ENCODE assay signal across 3 worm cellular contexts in genomic region chrIII:3594681-3595080, ce11.
TF ChIP-seq lines count a peak whose summit lies in the region.

No protein-coding gene starts in this region.

TF ChIP-seq in whole organism, L3 larva, 47 proteins besides CTCF, POLR2A, EP300 and RAD21:
- no peak for TF ChIP-seq fkh-2 (tag; optimal IDR thresholded peaks at IDR 0.05; lab: Kevin White, UChicago)
- no peak for TF ChIP-seq lsy-12 (tag; optimal IDR thresholded peaks at IDR 0.05; lab: Kevin White, UChicago)
- TF ChIP-seq ceh-28 (tag; optimal IDR thresholded peaks at IDR 0.05; lab: Kevin White, UChicago) = no peak
- TF ChIP-seq nfya-1 (tag; optimal IDR thresholded peaks at IDR 0.05; lab: Kevin White, UChicago; ENCODE audit: insufficient read depth) = peak; percentile 75
TF ChIP-seq in whole organism, L3 larva: peak in this region for 1.

TF ChIP-seq in whole organism, late embryonic, 69 proteins besides CTCF, POLR2A, EP300 and RAD21:
- TF ChIP-seq nfya-1 (tag; optimal IDR thresholded peaks at IDR 0.05; lab: Kevin White, UChicago) (peak; percentile 84), unc-86 (tag; optimal IDR thresholded peaks at IDR 0.05; lab: Kevin White, UChicago) (no peak)
TF ChIP-seq in whole organism, late embryonic: peak in this region for 1.

TF ChIP-seq in whole organism, young adult, 124 proteins besides CTCF, POLR2A, EP300 and RAD21:
- no peak for TF ChIP-seq unc-130 (GFP tag; optimal IDR thresholded peaks at IDR 0.05; lab: Kevin White, UChicago)
- peak; percentile 68; the same call in 1 of the 2 replicates for TF ChIP-seq nfyb-1 (GFP tag; IDR thresholded peaks at IDR 0.05; lab: Robert Waterston, UW)
- no peak for TF ChIP-seq tbp1 (GFP tag; optimal IDR thresholded peaks at IDR 0.05; lab: Kevin White, UChicago)
